Worm (Caenorhabditis elegans) whole organism, L4/young adult: Measurements from ENCODE around the gene C15C8.6.

ENCODE experiments used
- W03F9.2 ChIP-seq: fragments of 150-350 bp; optimal IDR thresholded peaks from 2 replicates; lab custom pipeline; 2014; ENCODE audit warnings: missing biosample characterization, missing genetic modification characterization
- dao-5 ChIP-seq: sonication (generic microtip); optimal IDR thresholded peaks from 2 replicates; lab custom pipeline; 2016; ENCODE audit warnings: missing genotype, missing genetic modification characterization, moderate library complexity, missing compliant biosample characterization
- him-1 ChIP-seq: sonication (generic microtip); optimal IDR thresholded peaks from 2 replicates; lab custom pipeline; 2016; ENCODE audit warnings: missing genotype, missing genetic modification reagents, missing genetic modification characterization, missing compliant biosample characterization

C15C8.6 gene

DNA sequence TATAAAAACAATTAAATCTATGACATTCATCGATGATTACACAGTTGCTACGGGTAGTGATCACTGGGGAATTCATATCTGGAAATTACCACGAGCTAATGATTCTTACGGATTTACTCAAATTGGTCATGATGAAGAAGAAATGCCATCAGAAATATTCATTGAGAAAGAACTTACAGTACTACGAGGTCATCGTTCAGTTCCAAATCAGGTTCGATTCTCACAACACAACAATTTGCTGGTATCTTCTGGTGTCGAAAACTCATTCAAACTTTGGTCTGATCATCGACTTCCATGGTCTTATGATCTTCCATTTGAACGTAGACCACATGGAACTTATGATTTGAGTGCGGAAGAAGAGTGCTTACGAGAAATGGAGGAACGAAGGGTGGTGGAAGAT lies 44.8 kb downstream of the C15C8.6 start:
- TF ChIP-seq dao-5 (no peak), W03F9.2 (tag; lab: Kevin White, UChicago) (no peak), him-1 (tag; lab: Kevin White, UChicago) (no peak)

DNA sequence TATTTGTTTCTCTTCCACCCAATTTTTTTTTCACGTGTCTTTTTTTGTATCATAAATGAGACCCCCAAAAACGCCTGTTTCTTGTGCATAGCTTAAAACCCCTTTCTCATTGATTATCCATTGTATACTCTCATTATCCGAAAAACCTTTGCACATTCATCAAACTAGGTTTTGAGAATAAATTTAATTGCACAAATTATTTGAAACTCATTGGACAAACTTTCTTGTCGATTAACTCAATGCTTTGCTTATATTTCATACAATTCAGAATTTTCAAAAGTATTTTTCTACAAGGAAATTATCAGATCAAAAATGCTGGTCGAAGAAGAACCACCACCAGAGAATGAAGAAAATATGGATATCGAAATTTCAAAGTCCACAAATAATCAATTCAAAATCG lies 47.3 kb downstream of the C15C8.6 start, which contains the start of gene R11D1.1:
Gene R11D1.1, plus strand, starts transcription at position 301 of the 400 bp plus-strand sequence.
- TF ChIP-seq dao-5 (no peak), W03F9.2 (tag; lab: Kevin White, UChicago) (no peak)

DNA sequence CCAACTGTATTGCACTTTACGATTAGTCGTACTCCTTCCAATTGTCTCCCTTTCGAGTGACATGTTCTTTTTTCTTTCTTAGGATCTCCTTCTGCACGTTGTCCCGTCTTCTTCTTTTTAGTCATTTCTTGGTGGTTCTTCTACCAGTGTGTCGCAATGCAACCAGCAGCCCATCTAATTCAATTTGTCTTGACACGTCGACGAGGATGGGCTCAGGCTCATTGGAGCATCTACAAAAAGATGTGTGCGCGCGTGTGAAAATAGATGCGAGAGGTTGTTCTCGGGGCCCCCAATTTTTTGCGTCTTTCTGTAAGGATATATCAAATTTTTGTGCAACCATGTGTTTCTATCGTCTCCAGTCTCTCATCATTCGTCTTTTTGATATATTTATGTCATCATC lies 49.7 kb downstream of the C15C8.6 start:
- TF ChIP-seq dao-5 (no peak), W03F9.2 (tag; lab: Kevin White, UChicago) (no peak), him-1 (tag; lab: Kevin White, UChicago) (no peak)
